Worm (Caenorhabditis elegans): Measurements from ENCODE around the gene F44E5.15.

F44E5.15 gene

ce11 chrII:11765506-11766152 lies 6.8 kb upstream of the F44E5.15 start:
- TF ChIP-seq ama-1 (optimal IDR thresholded peaks at IDR 0.05) (no peak), fos-1 (tag; optimal IDR thresholded peaks at IDR 0.05) (no peak)

ce11 chrII:11766472-11766871 lies 6.0 kb upstream of the F44E5.15 start, which contains the start of gene F44E5.2:
Gene F44E5.2 (plus strand): TSS chrII:11766772.
- TF ChIP-seq R02D3.7 (tag; optimal IDR thresholded peaks at IDR 0.05): no peak
- TF ChIP-seq nhr-43 (tag; optimal IDR thresholded peaks at IDR 0.05; ENCODE audit: poor library complexity, severe bottlenecking): no peak

- no peak for TF ChIP-seq daf-12 (tag; optimal IDR thresholded peaks at IDR 0.05)
- TF ChIP-seq snpc-4 (tag; optimal IDR thresholded peaks at IDR 0.05): no peak
- TF ChIP-seq nhr-23 (tag; optimal IDR thresholded peaks at IDR 0.05): no peak
- no peak for TF ChIP-seq skn-1 (tag; optimal IDR thresholded peaks at IDR 0.05)
- TF ChIP-seq sea-2 (GFP tag; optimal IDR thresholded peaks at IDR 0.05): no peak
- TF ChIP-seq ceh-28 (tag; optimal IDR thresholded peaks at IDR 0.05): no peak
- no peak for TF ChIP-seq unc-62 (GFP tag; optimal IDR thresholded peaks at IDR 0.05)
- no peak for TF ChIP-seq fkh-2 (tag; optimal IDR thresholded peaks at IDR 0.05)
- TF ChIP-seq ceh-82 (tag; optimal IDR thresholded peaks at IDR 0.05): no peak
- TF ChIP-seq R02D3.7 (tag; optimal IDR thresholded peaks at IDR 0.05): no peak
- TF ChIP-seq fos-1 (tag; optimal IDR thresholded peaks at IDR 0.05): no peak
- TF ChIP-seq ztf-11 (tag; optimal IDR thresholded peaks at IDR 0.05): no peak
- TF ChIP-seq tbx-2 (tag; optimal IDR thresholded peaks at IDR 0.05): no peak
- TF ChIP-seq nfya-1 (tag; optimal IDR thresholded peaks at IDR 0.05; ENCODE audit: insufficient read depth): no peak
- no peak for TF ChIP-seq lsy-12 (tag; optimal IDR thresholded peaks at IDR 0.05)
- no peak for TF ChIP-seq ceh-9 (tag; optimal IDR thresholded peaks at IDR 0.05)
- no peak for TF ChIP-seq elt-1 (tag; optimal IDR thresholded peaks at IDR 0.05)
- TF ChIP-seq elt-2 (tag; optimal IDR thresholded peaks at IDR 0.05): no peak
- no peak for TF ChIP-seq nhr-25 (tag; optimal IDR thresholded peaks at IDR 0.05)
Observed at ce11 chrII:11774218-11774617, 1.8 kb downstream of the F44E5.15 start, which contains the start of gene F44E5.1. Gene F44E5.1 (minus strand): TSS chrII:11774559.

- TF ChIP-seq elt-1 (tag; optimal IDR thresholded peaks at IDR 0.05) (no peak), zag-1 (tag; optimal IDR thresholded peaks at IDR 0.05) (no peak), nhr-25 (tag; optimal IDR thresholded peaks at IDR 0.05) (peak; percentile 49), fos-1 (tag; optimal IDR thresholded peaks at IDR 0.05) (no peak), ceh-82 (tag; optimal IDR thresholded peaks at IDR 0.05) (no peak), ceh-28 (tag; optimal IDR thresholded peaks at IDR 0.05) (no peak), eor-1 (tag; optimal IDR thresholded peaks at IDR 0.05) (no peak), lin-39 (tag; optimal IDR thresholded peaks at IDR 0.05) (peak; percentile 24), egl-5 (tag; optimal IDR thresholded peaks at IDR 0.05) (peak; percentile 5), mdl-1 (tag; optimal IDR thresholded peaks at IDR 0.05) (no peak), skn-1 (tag; optimal IDR thresholded peaks at IDR 0.05) (peak; percentile 45), nhr-76 (tag; optimal IDR thresholded peaks at IDR 0.05) (no peak), R02D3.7 (tag; optimal IDR thresholded peaks at IDR 0.05) (peak; percentile 43), pha-4 (tag; optimal IDR thresholded peaks at IDR 0.05) (peak; percentile 77), nhr-23 (tag; optimal IDR thresholded peaks at IDR 0.05) (peak; percentile 48), nhr-43 (tag; optimal IDR thresholded peaks at IDR 0.05; ENCODE audit: poor library complexity, severe bottlenecking) (peak; percentile 19), elt-2 (tag; optimal IDR thresholded peaks at IDR 0.05) (peak; percentile 31), lsy-12 (tag; optimal IDR thresholded peaks at IDR 0.05) (no peak), snpc-4 (tag; optimal IDR thresholded peaks at IDR 0.05) (no peak), elt-3 (tag; optimal IDR thresholded peaks at IDR 0.05) (no peak), nfya-1 (tag; optimal IDR thresholded peaks at IDR 0.05; ENCODE audit: insufficient read depth) (peak; percentile 85), lin-15B (tag; optimal IDR thresholded peaks at IDR 0.05) (peak; percentile 78), fkh-2 (tag; optimal IDR thresholded peaks at IDR 0.05) (no peak), hmg-11 (tag; optimal IDR thresholded peaks at IDR 0.05) (peak; percentile 36), ztf-11 (tag; optimal IDR thresholded peaks at IDR 0.05) (no peak)
Observed at ce11 chrII:11777893-11778480, 5.5 kb downstream of the F44E5.15 start, which contains the start of the genes patr-1 and dna-2. Gene patr-1 (minus strand): TSS chrII:11777943. Gene dna-2 (plus strand): TSS chrII:11778430.

- TF ChIP-seq aly-2 (tag; optimal IDR thresholded peaks at IDR 0.05) (no peak), elt-3 (tag; optimal IDR thresholded peaks at IDR 0.05) (no peak), pha-4 (tag; optimal IDR thresholded peaks at IDR 0.05) (peak; percentile 55), nfya-1 (tag; optimal IDR thresholded peaks at IDR 0.05; ENCODE audit: insufficient read depth) (peak; percentile 21), sea-2 (GFP tag; optimal IDR thresholded peaks at IDR 0.05) (no peak), nhr-67 (tag; optimal IDR thresholded peaks at IDR 0.05) (no peak), ceh-28 (tag; optimal IDR thresholded peaks at IDR 0.05) (no peak), nhr-76 (tag; optimal IDR thresholded peaks at IDR 0.05) (no peak), fos-1 (tag; optimal IDR thresholded peaks at IDR 0.05) (no peak)
Observed at ce11 chrII:11782493-11782892, 10.0 kb downstream of the F44E5.15 start, which contains the start of gene F43G6.16. Gene F43G6.16 (minus strand): TSS chrII:11782633.
